Worm (Caenorhabditis elegans): ENCODE data around the gene srbc-34.

Gene srbc-34

ce11 chrV:20164059-20164892 is 41.8 kb upstream of the srbc-34 start, which contains the start of gene F19B2.5 (continued):
- no peak for TF ChIP-seq fkh-10 (GFP tag; optimal IDR thresholded peaks at IDR 0.05)
- no peak for TF ChIP-seq nhr-76 (tag; optimal IDR thresholded peaks at IDR 0.05)
- no peak for TF ChIP-seq nhr-237 (tag; optimal IDR thresholded peaks at IDR 0.05)
- peak; percentile 89 for TF ChIP-seq ceh-20 (GFP tag; IDR thresholded peaks at IDR 0.05)
- no peak for TF ChIP-seq skn-1 (tag; optimal IDR thresholded peaks at IDR 0.05)
- 0 out of 2 replicates have a peak, but pooled peaks have one; percentile 73 for TF ChIP-seq F44E2.7 (GFP tag; IDR thresholded peaks at IDR 0.05)
- no peak for TF ChIP-seq ces-1 (GFP tag; optimal IDR thresholded peaks at IDR 0.05)
- TF ChIP-seq ZK546.5 (tag; optimal IDR thresholded peaks at IDR 0.05): no peak
- TF ChIP-seq unc-130 (GFP tag; optimal IDR thresholded peaks at IDR 0.05): no peak
- peak; percentile 66 for TF ChIP-seq jun-1 (tag; optimal IDR thresholded peaks at IDR 0.05)
- TF ChIP-seq ceh-62 (tag; optimal IDR thresholded peaks at IDR 0.05): no peak
- no peak for TF ChIP-seq mes-2 (tag; optimal IDR thresholded peaks at IDR 0.05; ENCODE audit: poor library complexity, severe bottlenecking)
- no peak for TF ChIP-seq snpc-1.2 (GFP tag; IDR thresholded peaks at IDR 0.05)
- TF ChIP-seq ceh-44 (GFP tag; IDR thresholded peaks at IDR 0.05): no peak
- TF ChIP-seq R02D3.7 (tag; optimal IDR thresholded peaks at IDR 0.05): no peak
- peak; percentile 88 for TF ChIP-seq ama-1 (optimal IDR thresholded peaks at IDR 0.05)
- TF ChIP-seq F49E8.2 (tag; optimal IDR thresholded peaks at IDR 0.05; ENCODE audit: borderline replicate concordance): no peak
- TF ChIP-seq duxl-1 (tag; optimal IDR thresholded peaks at IDR 0.05; ENCODE audit: poor library complexity): no peak
- no peak for TF ChIP-seq zip-2 (tag; optimal IDR thresholded peaks at IDR 0.05)

- TF ChIP-seq daf-16 (GFP tag; optimal IDR thresholded peaks at IDR 0.05) (no peak), daf-16 (tag; optimal IDR thresholded peaks at IDR 0.05) (peak; percentile 85), ceh-32 (tag; optimal IDR thresholded peaks at IDR 0.05; ENCODE audit: poor library complexity) (no peak), nhr-48 (tag; optimal IDR thresholded peaks at IDR 0.05) (no peak), pqm-1 (tag; optimal IDR thresholded peaks at IDR 0.05) (peak; percentile 16), ztf-7 (tag; optimal IDR thresholded peaks at IDR 0.05) (no peak), unc-130 (GFP tag; optimal IDR thresholded peaks at IDR 0.05) (no peak), nhr-102 (tag; optimal IDR thresholded peaks at IDR 0.05) (no peak), lin-38 (GFP tag; IDR thresholded peaks at IDR 0.05) (no peak), nhr-42 (GFP tag; IDR thresholded peaks at IDR 0.05) (no peak), daf-12 (tag; optimal IDR thresholded peaks at IDR 0.05) (no peak), aha-1 (tag) (peak; percentile 57), dve-1 (tag; optimal IDR thresholded peaks at IDR 0.05; ENCODE audit: insufficient read depth) (peak; percentile 71)
Observed at ce11 chrV:20165808-20166207, 40.3 kb upstream of the srbc-34 start.

DNA sequence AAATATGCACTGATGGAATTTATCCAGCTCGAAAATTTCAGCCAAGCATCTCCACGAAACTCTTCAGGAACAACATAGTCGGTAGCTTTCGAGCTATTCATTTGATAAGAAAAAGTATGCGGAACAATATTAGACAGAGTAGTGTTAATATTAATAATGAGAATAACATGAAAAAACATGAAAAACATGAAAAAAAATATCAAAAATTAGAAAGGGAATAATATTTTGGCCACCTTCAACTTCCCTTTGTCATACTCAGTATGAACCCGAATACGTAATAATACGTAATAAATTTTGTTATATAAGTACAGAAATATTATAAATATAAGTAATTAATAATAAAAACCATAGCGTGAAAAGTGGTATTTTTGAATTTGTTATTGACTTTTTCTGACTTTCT is 34.2 kb upstream of the srbc-34 start, which contains the start of gene srw-39:
TSS of gene srw-39 (minus strand) at position 101 of the 400 bp plus-strand sequence.
- TF ChIP-seq php-3 (GFP tag; IDR thresholded peaks at IDR 0.05): no peak
- no peak for TF ChIP-seq lin-39 (tag; optimal IDR thresholded peaks at IDR 0.05)
- TF ChIP-seq attf-4 (tag; optimal IDR thresholded peaks at IDR 0.05): no peak
- TF ChIP-seq duxl-1 (tag; optimal IDR thresholded peaks at IDR 0.05; ENCODE audit: poor library complexity): no peak
- TF ChIP-seq ceh-44 (GFP tag; IDR thresholded peaks at IDR 0.05): no peak
- no peak for TF ChIP-seq nhr-102 (tag; optimal IDR thresholded peaks at IDR 0.05)
- TF ChIP-seq ceh-28 (tag; optimal IDR thresholded peaks at IDR 0.05): no peak
- no peak for TF ChIP-seq lin-1 (GFP tag; IDR thresholded peaks at IDR 0.05)
- no peak for TF ChIP-seq saeg-2 (GFP tag; IDR thresholded peaks at IDR 0.05)
- no peak for TF ChIP-seq gei-8 (GFP tag; optimal IDR thresholded peaks at IDR 0.05)
- no peak for TF ChIP-seq zip-2 (tag; optimal IDR thresholded peaks at IDR 0.05)
- no peak for TF ChIP-seq lsy-2 (tag; optimal IDR thresholded peaks at IDR 0.05)
- TF ChIP-seq nhr-48 (tag; optimal IDR thresholded peaks at IDR 0.05): no peak
